Worm (Caenorhabditis elegans) whole organism, L4/young adult: ENCODE results near the gene gcy-29.

Source experiments
- dao-5 ChIP-seq: sonication (generic microtip); optimal IDR thresholded peaks from 2 replicates; lab custom pipeline; 2016; ENCODE audit warnings: missing genotype, missing genetic modification characterization, moderate library complexity, missing compliant biosample characterization
- him-1 ChIP-seq: sonication (generic microtip); optimal IDR thresholded peaks from 2 replicates; lab custom pipeline; 2016; ENCODE audit warnings: missing genotype, missing genetic modification reagents, missing genetic modification characterization, missing compliant biosample characterization

DNA sequence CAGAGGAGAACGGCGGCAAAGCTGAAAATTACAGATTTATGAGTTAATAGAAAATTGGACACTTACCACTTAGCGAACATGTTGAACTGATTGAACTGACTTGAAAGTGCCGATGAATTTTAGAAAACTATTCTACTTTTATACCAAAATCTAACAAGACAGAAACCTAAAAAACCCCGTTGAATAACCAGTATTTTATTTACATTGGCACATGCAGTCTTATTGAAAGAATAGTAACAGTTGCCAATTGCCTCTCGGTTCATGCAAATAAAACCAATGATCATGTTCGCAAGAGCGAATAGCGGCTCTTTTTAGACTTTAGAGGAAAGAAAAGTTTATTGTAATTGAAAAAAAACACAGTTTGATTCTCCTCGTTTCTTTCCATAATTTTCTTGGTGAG lies 39.6 kb upstream of the gcy-29 start, which contains the start of gene nspb-10:
- TF ChIP-seq him-1 (tag; lab: Kevin White, UChicago) (no peak), dao-5 (no peak)
